Worm (Caenorhabditis elegans) whole organism, midembryonic: ENCODE measurements around the gene btb-14.

Source experiments
- flt-1 ChIP-seq: fragments of 200-800 bp; sonication (Bioruptor generic); IDR thresholded peaks from 2 replicates; pipeline ENCODE4 v1.3.6; 2022; ENCODE audit warnings: missing genetic modification characterization, missing compliant biosample characterization
- klf-2 ChIP-seq: fragments of 200-800 bp; sonication (Bioruptor generic); conservative IDR thresholded peaks from 2 replicates; pipeline ENCODE4 v1.3.6; 2022; ENCODE audit warnings: missing genetic modification reagents, missing genetic modification characterization, missing compliant biosample characterization
- med-1 ChIP-seq: sonication (generic microtip); optimal IDR thresholded peaks from 2 replicates; lab custom pipeline; 2017; ENCODE audit warnings: missing genetic modification characterization, mild to moderate bottlenecking, missing compliant biosample characterization, antibody characterized with exemption, missing genetic modification reagents; ENCODE audit not compliant: insufficient read depth
- ref-1 ChIP-seq: fragments of 200-800 bp; sonication (Bioruptor generic); conservative IDR thresholded peaks from 2 replicates; pipeline ENCODE4 v1.3.6; 2022; ENCODE audit warnings: missing genetic modification reagents, missing genetic modification characterization, missing compliant biosample characterization
- tab-1 ChIP-seq: fragments of 200-800 bp; sonication (Bioruptor generic); IDR thresholded peaks from 2 replicates; pipeline ENCODE4 v1.3.6; 2022; ENCODE audit warnings: missing genetic modification characterization, missing compliant biosample characterization
- ztf-29 ChIP-seq: fragments of 200-800 bp; sonication (Bioruptor generic); IDR thresholded peaks from 2 replicates; pipeline ENCODE4 v1.3.6; 2022; ENCODE audit warnings: missing genetic modification reagents, missing genetic modification characterization, missing compliant biosample characterization

- TF ChIP-seq klf-2 (GFP tag; lab: Robert Waterston, UW) (no peak), med-1 (GFP tag; lab: Kevin White, UChicago) (no peak), tab-1 (GFP tag; lab: Robert Waterston, UW) (no peak), flt-1 (GFP tag; lab: Robert Waterston, UW) (no peak), ref-1 (GFP tag; lab: Robert Waterston, UW) (no peak), ztf-29 (GFP tag; lab: Robert Waterston, UW) (no peak)
Observed at ce11 chrII:12343710-12344109, 39.6 kb upstream of the btb-14 start.
